Fruit fly (Drosophila melanogaster) S2 (cell line): ENCODE data around the gene CG43221.

Experiments
- CG8478 ChIP-seq: fragments of >200 bp; optimal IDR thresholded peaks from 2 replicates; lab custom pipeline; 2018
- CTCF ChIP-seq, 2 experiments: fragments of >200 bp; optimal IDR thresholded peaks; 2 replicates each; lab custom pipeline; 2018

The CG43221 gene

dm6 chr2L:17471524-17471923 is 14.0 kb upstream of the CG43221 start, which contains the start of gene Sgt:
Sgt (plus strand) TSS chr2L:17471603.
- no peak for TF ChIP-seq CG8478 (lab: Kevin White, UChicago)
- TF ChIP-seq CTCF (optimal IDR thresholded peaks at IDR 0.05; lab: Kevin White, UChicago) = no peak

- no peak for TF ChIP-seq CG8478 (lab: Kevin White, UChicago)
- no peak for TF ChIP-seq CTCF (optimal IDR thresholded peaks at IDR 0.05; lab: Kevin White, UChicago)
These were observed 12.7 kb upstream of the CG43221 start, which contains the start of gene BicD for dm6 chr2L:17472582-17473524. BicD (minus strand) TSS chr2L:17473215.

- TF ChIP-seq CG8478 (lab: Kevin White, UChicago) (no peak), CTCF (optimal IDR thresholded peaks at IDR 0.05; lab: Kevin White, UChicago) (peak in 1 of 2 experiments; percentile 28)
These were observed 7.8 kb upstream of the CG43221 start, which contains the start of gene cass for dm6 chr2L:17477710-17478109. cass (minus strand) TSS chr2L:17477888.

dm6 chr2L:17480943-17481580 is 4.5 kb upstream of the CG43221 start, which contains the start of the genes fws and Lamtor3:
fws (minus strand) TSS chr2L:17481029.
Lamtor3 (plus strand) TSS chr2L:17481231.
- TF ChIP-seq CTCF (optimal IDR thresholded peaks at IDR 0.05; lab: Kevin White, UChicago) (no peak), CG8478 (lab: Kevin White, UChicago) (no peak)

- TF ChIP-seq CTCF (optimal IDR thresholded peaks at IDR 0.05; lab: Kevin White, UChicago) = peak in 1 of 2 experiments; percentile 18
- no peak for TF ChIP-seq CG8478 (lab: Kevin White, UChicago)
These were observed 1.4 kb upstream of the CG43221 start, which contains the start of the genes GCS2beta and CG5131 for dm6 chr2L:17484174-17484573. GCS2beta (minus strand) TSS chr2L:17484307. CG5131 (plus strand) TSS chr2L:17484501.

- TF ChIP-seq CG8478 (lab: Kevin White, UChicago) = no peak
- TF ChIP-seq CTCF (optimal IDR thresholded peaks at IDR 0.05; lab: Kevin White, UChicago) = no peak
These were observed 707 bp downstream of the CG43221 start, which contains the start of gene CG43220 for dm6 chr2L:17486264-17486663. CG43220 (plus strand) TSS chr2L:17486564.

- TF ChIP-seq CTCF (optimal IDR thresholded peaks at IDR 0.05; lab: Kevin White, UChicago) = no peak
- TF ChIP-seq CG8478 (lab: Kevin White, UChicago) = no peak
These were observed 7.1 kb downstream of the CG43221 start for dm6 chr2L:17492680-17493079.

dm6 chr2L:17495759-17496158 is 10.2 kb downstream of the CG43221 start:
- TF ChIP-seq CTCF (optimal IDR thresholded peaks at IDR 0.05; lab: Kevin White, UChicago) = no peak
- no peak for TF ChIP-seq CG8478 (lab: Kevin White, UChicago)

- TF ChIP-seq CG8478 (lab: Kevin White, UChicago) = no peak
- TF ChIP-seq CTCF (optimal IDR thresholded peaks at IDR 0.05; lab: Kevin White, UChicago) = no peak
These were observed 11.6 kb downstream of the CG43221 start, which contains the start of gene qua for dm6 chr2L:17497108-17497507. qua (minus strand) TSS chr2L:17497208.

- no peak for TF ChIP-seq CG8478 (lab: Kevin White, UChicago)
- TF ChIP-seq CTCF (optimal IDR thresholded peaks at IDR 0.05; lab: Kevin White, UChicago) = no peak
These were observed 13.2 kb downstream of the CG43221 start, which contains the start of gene CG15142 for dm6 chr2L:17498721-17499120. CG15142 (minus strand) TSS chr2L:17498821.

- TF ChIP-seq CTCF (optimal IDR thresholded peaks at IDR 0.05; lab: Kevin White, UChicago) = peak; percentile 37 to 57
- no peak for TF ChIP-seq CG8478 (lab: Kevin White, UChicago)
These were observed 15.4 kb downstream of the CG43221 start, which contains the start of the genes mEFTs and Dhc36C for dm6 chr2L:17500946-17501451. mEFTs (minus strand) TSS chr2L:17501106. Dhc36C (plus strand) TSS chr2L:17501401.

dm6 chr2L:17514090-17514715 is 28.6 kb downstream of the CG43221 start:
- no peak for TF ChIP-seq CTCF (optimal IDR thresholded peaks at IDR 0.05; lab: Kevin White, UChicago)
- no peak for TF ChIP-seq CG8478 (lab: Kevin White, UChicago)

- no peak for TF ChIP-seq CTCF (optimal IDR thresholded peaks at IDR 0.05; lab: Kevin White, UChicago)
- no peak for TF ChIP-seq CG8478 (lab: Kevin White, UChicago)
These were observed 38.9 kb downstream of the CG43221 start, which contains the start of gene CG15143 for dm6 chr2L:17524449-17524848. CG15143 (minus strand) TSS chr2L:17524549.
